Fruit fly (Drosophila melanogaster): ENCODE data around the gene ca.

dm6 chr3R:29772795-29773331 is 33.7 kb upstream of the ca start:
- no peak for TF ChIP-seq CG7045 (GFP tag; optimal IDR thresholded peaks at IDR 0.05)
- no peak for TF ChIP-seq Hr96 (GFP tag; optimal IDR thresholded peaks at IDR 0.05)
- peak; percentile 88 for TF ChIP-seq cic (GFP tag; optimal IDR thresholded peaks at IDR 0.05)
- no peak for TF ChIP-seq CG11617 (GFP tag; optimal IDR thresholded peaks at IDR 0.05)
- no peak for TF ChIP-seq Crg-1 (GFP tag; optimal IDR thresholded peaks at IDR 0.05)
- peak; percentile 91 for TF ChIP-seq CG12768 (GFP tag; optimal IDR thresholded peaks at IDR 0.05)
- peak; percentile 73 for TF ChIP-seq pad (GFP tag; optimal IDR thresholded peaks at IDR 0.05)

Measured in whole organism, adult.